Worm (Caenorhabditis elegans): Measurements from ENCODE around the gene dhs-25.

- TF ChIP-seq egl-27 (tag; optimal IDR thresholded peaks at IDR 0.05) = no peak
- no peak for TF ChIP-seq lin-39 (tag; optimal IDR thresholded peaks at IDR 0.05)
Measured at ce11 chrX:1468057-1468456, 18.3 kb upstream of the dhs-25 start.
